Worm (Caenorhabditis elegans) whole organism, young adult: Measurements from ENCODE around the gene zipt-16.

Experiments
- B0336.3 ChIP-seq: fragments of 200-800 bp; sonication (Bioruptor generic); IDR thresholded peaks from 2 replicates; pipeline ENCODE4 v1.3.6; 2022; ENCODE audit warnings: missing genetic modification characterization, missing compliant biosample characterization
- F39B2.1 ChIP-seq: fragments of 200-800 bp; sonication (Bioruptor generic); IDR thresholded peaks from 2 replicates; pipeline ENCODE4 v1.3.6; 2022; ENCODE audit warnings: missing genetic modification reagents, missing genetic modification characterization, missing compliant biosample characterization
- F49E8.2 ChIP-seq: sonication (generic microtip); optimal IDR thresholded peaks from 3 replicates; lab custom pipeline; 2017; ENCODE audit warnings: missing genetic modification characterization, mild to moderate bottlenecking, missing compliant biosample characterization, antibody characterized with exemption, moderate library complexity; ENCODE audit not compliant: insufficient read depth
- F57C9.4 ChIP-seq: sonication (generic microtip); optimal IDR thresholded peaks from 2 replicates; lab custom pipeline; 2017; ENCODE audit warnings: mild to moderate bottlenecking, missing genetic modification characterization, missing compliant biosample characterization
- K11D2.4 ChIP-seq: fragments of 200-800 bp; sonication (Bioruptor generic); IDR thresholded peaks from 2 replicates; pipeline ENCODE4 v1.3.6; 2022; ENCODE audit warnings: missing genetic modification reagents, missing genetic modification characterization, missing compliant biosample characterization
- T07F8.4 ChIP-seq: sonication (generic microtip); optimal IDR thresholded peaks from 2 replicates; lab custom pipeline; 2016; ENCODE audit warnings: mild to moderate bottlenecking, missing genetic modification characterization, moderate library complexity, missing compliant biosample characterization
- Y53F4B.3 ChIP-seq: fragments of 200-800 bp; sonication (Bioruptor generic); IDR thresholded peaks from 2 replicates; pipeline ENCODE4 v1.3.6; 2022; ENCODE audit warnings: missing genetic modification reagents, missing genetic modification characterization, missing compliant biosample characterization
- Y95B8A.8 ChIP-seq: fragments of 200-800 bp; sonication (Bioruptor generic); IDR thresholded peaks from 2 replicates; pipeline ENCODE4 v1.3.6; 2022; ENCODE audit warnings: missing genetic modification reagents, missing genetic modification characterization, missing compliant biosample characterization
- attf-5 ChIP-seq: fragments of 200-800 bp; sonication (Bioruptor generic); optimal IDR thresholded peaks from 2 replicates; lab custom pipeline; 2018; ENCODE audit warnings: mild to moderate bottlenecking, missing genetic modification characterization, missing compliant biosample characterization
- bed-1 ChIP-seq: fragments of 200-800 bp; sonication (Bioruptor generic); IDR thresholded peaks from 2 replicates; pipeline ENCODE4 v1.3.6; 2022; ENCODE audit warnings: missing genetic modification reagents, missing genetic modification characterization, missing compliant biosample characterization
- bed-2 ChIP-seq: fragments of 200-800 bp; sonication (Bioruptor generic); IDR thresholded peaks from 2 replicates; pipeline ENCODE4 v1.3.6; 2022; ENCODE audit warnings: missing genetic modification reagents, missing genetic modification characterization, missing compliant biosample characterization
- ccch-3 ChIP-seq: fragments of 200-800 bp; sonication (Bioruptor generic); optimal IDR thresholded peaks from 2 replicates; lab custom pipeline; 2018; ENCODE audit warnings: mild to moderate bottlenecking, missing genetic modification characterization, missing compliant biosample characterization
- ceh-100 ChIP-seq: fragments of 200-800 bp; sonication (Bioruptor generic); IDR thresholded peaks from 2 replicates; pipeline ENCODE4 v1.3.6; 2022; ENCODE audit warnings: missing genetic modification reagents, missing genetic modification characterization, missing compliant biosample characterization
- ceh-79 ChIP-seq: sonication (generic microtip); optimal IDR thresholded peaks from 2 replicates; lab custom pipeline; 2017; ENCODE audit warnings: mild to moderate bottlenecking, missing genetic modification characterization, missing compliant biosample characterization
- chd-7 ChIP-seq: sonication (generic microtip); optimal IDR thresholded peaks from 2 replicates; lab custom pipeline; 2016; ENCODE audit warnings: mild to moderate bottlenecking, missing genetic modification characterization, moderate library complexity, missing compliant biosample characterization
- dox-1 ChIP-seq: fragments of 200-800 bp; sonication (Bioruptor generic); IDR thresholded peaks from 2 replicates; pipeline ENCODE4 v1.3.6; 2022; ENCODE audit warnings: missing genetic modification reagents, missing genetic modification characterization, missing compliant biosample characterization
- dpl-1 ChIP-seq: fragments of 150-350 bp; optimal IDR thresholded peaks from 2 replicates; lab custom pipeline; 2014; ENCODE audit warnings: missing biosample characterization, missing genetic modification reagents, missing genetic modification characterization
- fkh-3 ChIP-seq: sonication (generic microtip); optimal IDR thresholded peaks from 2 replicates; lab custom pipeline; 2016; ENCODE audit warnings: mild to moderate bottlenecking, missing genetic modification characterization, missing compliant biosample characterization
- hlh-26 ChIP-seq: fragments of 200-800 bp; sonication (Bioruptor generic); conservative IDR thresholded peaks from 2 replicates; pipeline ENCODE4 v1.3.6; 2022; ENCODE audit warnings: missing genetic modification reagents, missing genetic modification characterization, missing compliant biosample characterization
- hsf-1 ChIP-seq: fragments of 200-800 bp; sonication (Bioruptor generic); IDR thresholded peaks from 2 replicates; pipeline ENCODE4 v1.3.6; 2022; ENCODE audit warnings: missing genetic modification reagents, missing genetic modification characterization, missing compliant biosample characterization
- lag-1 ChIP-seq: fragments of 200-800 bp; sonication (Bioruptor generic); IDR thresholded peaks from 2 replicates; pipeline ENCODE4 v1.3.6; 2022; ENCODE audit warnings: missing genetic modification reagents, missing genetic modification characterization, missing compliant biosample characterization
- let-526 ChIP-seq: fragments of 200-800 bp; sonication (Bioruptor generic); IDR thresholded peaks from 2 replicates; pipeline ENCODE4 v1.3.6; 2022; ENCODE audit warnings: missing genetic modification reagents, missing genetic modification characterization, missing compliant biosample characterization
- let-607 ChIP-seq, 2 experiments: fragments of 200-800 bp in 1 of 2; sonication (Bioruptor generic) in 1 of 2; sonication (generic microtip) in 1 of 2; optimal IDR thresholded peaks; 2 replicates each; lab custom pipeline; 2016 to 2018; ENCODE audit warnings: mild to moderate bottlenecking in 2 of 2, missing compliant biosample characterization in 2 of 2, missing genetic modification characterization in 2 of 2, moderate library complexity in 2 of 2, missing genotype in 1 of 2
- lin-54 ChIP-seq: fragments of 200-800 bp; sonication (Bioruptor generic); optimal IDR thresholded peaks from 2 replicates; lab custom pipeline; 2018; ENCODE audit warnings: mild to moderate bottlenecking, missing genetic modification characterization, missing compliant biosample characterization
- lir-1 ChIP-seq: fragments of 200-800 bp; sonication (Bioruptor generic); conservative IDR thresholded peaks from 2 replicates; pipeline ENCODE4 v1.3.6; 2022; ENCODE audit warnings: missing genetic modification reagents, missing genetic modification characterization, missing compliant biosample characterization
- madf-6 ChIP-seq: fragments of 200-800 bp; sonication (Bioruptor generic); IDR thresholded peaks from 2 replicates; pipeline ENCODE4 v1.3.6; 2022; ENCODE audit warnings: missing genetic modification reagents, missing genetic modification characterization, missing compliant biosample characterization
- madf-8 ChIP-seq: fragments of 200-800 bp; sonication (Bioruptor generic); conservative IDR thresholded peaks from 2 replicates; pipeline ENCODE4 v1.3.6; 2022; ENCODE audit warnings: missing genetic modification reagents, missing genetic modification characterization, missing compliant biosample characterization
- nhr-179 ChIP-seq: sonication (generic microtip); optimal IDR thresholded peaks from 2 replicates; lab custom pipeline; 2016; ENCODE audit warnings: mild to moderate bottlenecking, missing genetic modification characterization, missing compliant biosample characterization
- nhr-27 ChIP-seq: fragments of 200-800 bp; sonication (Bioruptor generic); optimal IDR thresholded peaks from 2 replicates; lab custom pipeline; 2018; ENCODE audit warnings: mild to moderate bottlenecking, missing genetic modification characterization, moderate library complexity, missing compliant biosample characterization
- rcor-1 ChIP-seq: fragments of 200-800 bp; sonication (Bioruptor generic); IDR thresholded peaks from 2 replicates; pipeline ENCODE4 v1.3.6; 2022; ENCODE audit warnings: missing genetic modification reagents, missing genetic modification characterization, missing compliant biosample characterization
- rpc-1 ChIP-seq, 2 experiments: fragments of 150-350 bp in 1 of 2; sonication (generic microtip) in 1 of 2; optimal IDR thresholded peaks; 2 replicates each; lab custom pipeline; 2014 to 2018; ENCODE audit warnings: missing biosample characterization in 1 of 2, missing genetic modification characterization in 1 of 2, missing genetic modification reagents in 1 of 2, missing genotype in 1 of 2
- snpc-4 ChIP-seq, 5 experiments: fragments of 150-350 bp in 1 of 5; sonication (generic microtip) in 4 of 5; optimal IDR thresholded peaks; 2 replicates each; lab custom pipeline; 2014 to 2018; ENCODE audit warnings: missing genetic modification characterization in 5 of 5, missing biosample characterization in 3 of 5, antibody characterized with exemption in 2 of 5, mild to moderate bottlenecking in 2 of 5, missing compliant biosample characterization in 2 of 5, missing genotype in 2 of 5, moderate library complexity in 2 of 5, missing genetic modification reagents in 1 of 5
- somi-1 ChIP-seq: fragments of 200-800 bp; sonication (Bioruptor generic); optimal IDR thresholded peaks from 2 replicates; lab custom pipeline; 2018; ENCODE audit warnings: mild to moderate bottlenecking, missing genetic modification characterization, missing compliant biosample characterization
- tbp1 ChIP-seq: fragments of 200-800 bp; sonication (Bioruptor generic); optimal IDR thresholded peaks from 2 replicates; lab custom pipeline; 2018; ENCODE audit warnings: mild to moderate bottlenecking, missing genetic modification characterization, missing compliant biosample characterization
- ztf-25 ChIP-seq: fragments of 200-800 bp; sonication (Bioruptor generic); IDR thresholded peaks from 2 replicates; pipeline ENCODE4 v1.3.6; 2022; ENCODE audit warnings: missing genetic modification reagents, missing genetic modification characterization, missing compliant biosample characterization

The zipt-16 gene

ce11 chrV:11508773-11509172 is 46.0 kb downstream of the zipt-16 start, which contains the start of gene ttll-5:
Gene ttll-5 (plus strand): TSS chrV:11509060.
- no peak for TF ChIP-seq let-526 (GFP tag; lab: Robert Waterston, UW)
- TF ChIP-seq madf-8 (GFP tag; lab: Robert Waterston, UW), result no peak
- TF ChIP-seq attf-5 (GFP tag; lab: Kevin White, UChicago), result no peak

DNA sequence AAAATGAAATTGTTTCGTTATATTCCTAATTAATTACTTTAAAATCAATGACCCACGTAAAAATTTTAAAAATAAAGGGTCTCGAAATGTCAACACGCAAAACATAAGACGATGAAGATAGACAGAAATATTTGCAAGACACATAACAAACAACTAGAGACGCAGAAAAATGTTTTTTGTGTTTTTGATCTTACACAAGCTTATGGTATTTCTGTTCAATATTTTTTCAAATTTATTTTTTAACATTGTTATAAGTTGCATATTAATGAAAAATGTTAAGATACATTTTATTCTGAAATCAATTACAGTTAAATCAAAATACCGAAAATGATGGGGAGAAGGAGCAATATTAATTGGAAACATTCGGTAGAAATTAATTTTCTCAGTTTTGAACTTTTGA is 50.6 kb downstream of the zipt-16 start, which contains the start of gene C55A6.3:
Gene C55A6.3 (minus strand): TSS at position 101 of the 400 bp plus-strand sequence.
- no peak for TF ChIP-seq K11D2.4
- TF ChIP-seq madf-8 (GFP tag; lab: Robert Waterston, UW), result no peak
- no peak for TF ChIP-seq bed-2 (GFP tag; lab: Robert Waterston, UW)
- no peak for TF ChIP-seq ceh-100 (GFP tag; lab: Robert Waterston, UW)
- TF ChIP-seq B0336.3, result no peak

- TF ChIP-seq attf-5 (GFP tag; lab: Kevin White, UChicago) (no peak), hsf-1 (GFP tag; lab: Robert Waterston, UW) (no peak), Y53F4B.3 (GFP tag; lab: Robert Waterston, UW) (no peak), hlh-26 (GFP tag; lab: Robert Waterston, UW) (no peak), bed-1 (no peak), rcor-1 (GFP tag; lab: Robert Waterston, UW) (no peak), F39B2.1 (GFP tag; lab: Robert Waterston, UW) (no peak), tbp1 (no peak), Y95B8A.8 (GFP tag; lab: Robert Waterston, UW) (no peak), lin-54 (GFP tag; lab: Kevin White, UChicago) (no peak), T07F8.4 (no peak), F49E8.2 (tag; lab: Kevin White, UChicago) (no peak), fkh-3 (tag; lab: Kevin White, UChicago) (no peak), rpc-1 (optimal IDR thresholded peaks at IDR 0.05; lab: Kevin White, UChicago) (no peak), rpc-1 (tag; optimal IDR thresholded peaks at IDR 0.05; lab: Kevin White, UChicago) (no peak), lir-1 (no peak)
These were observed 51.9 kb downstream of the zipt-16 start, which contains the start of gene C55A6.6 for ce11 chrV:11514677-11515076. Gene C55A6.6 (minus strand): TSS chrV:11514737.

DNA sequence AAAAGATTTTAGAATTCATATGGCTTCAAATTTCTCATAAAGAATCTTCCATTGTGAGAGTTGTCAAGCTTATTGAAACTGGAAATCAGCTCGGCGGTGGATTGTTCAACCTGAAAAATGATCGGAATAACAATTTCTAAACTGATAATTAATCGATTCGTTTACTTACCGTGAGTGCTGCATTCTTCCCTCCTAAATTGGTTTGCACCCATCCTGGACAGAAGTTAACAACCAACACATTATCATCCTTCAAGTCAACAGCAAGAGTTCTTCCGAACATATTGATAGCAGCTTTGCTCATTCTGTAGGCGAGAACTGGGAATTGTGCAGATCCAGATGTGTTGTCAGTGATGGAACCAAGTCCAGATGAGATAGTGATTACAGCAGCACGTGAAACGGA is 52.3 kb downstream of the zipt-16 start:
- TF ChIP-seq nhr-27, result no peak
- 0 out of 2 replicates have a peak, but pooled peaks have one; percentile 27 for TF ChIP-seq lag-1 (GFP tag; lab: Robert Waterston, UW)
- TF ChIP-seq madf-6 (GFP tag; lab: Robert Waterston, UW), result no peak
- no peak for TF ChIP-seq hsf-1 (GFP tag; lab: Robert Waterston, UW)

- no peak for TF ChIP-seq bed-1
- TF ChIP-seq dpl-1 (GFP tag; lab: Kevin White, UChicago), result no peak
- no peak for TF ChIP-seq F49E8.2 (tag; lab: Kevin White, UChicago)
- TF ChIP-seq ccch-3 (GFP tag; lab: Kevin White, UChicago), result no peak
- no peak for TF ChIP-seq snpc-4 (GFP tag; optimal IDR thresholded peaks at IDR 0.05; lab: Kevin White, UChicago)
- TF ChIP-seq snpc-4 (tag; optimal IDR thresholded peaks at IDR 0.05; lab: Kevin White, UChicago), result no peak
- TF ChIP-seq F57C9.4 (tag; lab: Kevin White, UChicago), result no peak
- TF ChIP-seq ceh-100 (GFP tag; lab: Robert Waterston, UW), result no peak
- no peak for TF ChIP-seq hlh-26 (GFP tag; lab: Robert Waterston, UW)
- TF ChIP-seq somi-1 (GFP tag; lab: Kevin White, UChicago), result no peak
- TF ChIP-seq let-607 (tag; optimal IDR thresholded peaks at IDR 0.05; lab: Kevin White, UChicago), result no peak
- no peak for TF ChIP-seq attf-5 (GFP tag; lab: Kevin White, UChicago)
- no peak for TF ChIP-seq nhr-179 (tag; lab: Kevin White, UChicago)
- TF ChIP-seq ztf-25 (GFP tag; lab: Robert Waterston, UW), result no peak
- no peak for TF ChIP-seq chd-7 (tag; lab: Kevin White, UChicago)
- no peak for TF ChIP-seq ceh-79 (tag; lab: Kevin White, UChicago)
- TF ChIP-seq dox-1, result no peak
- TF ChIP-seq B0336.3, result no peak
These were observed 53.4 kb downstream of the zipt-16 start, which contains the start of gene sdz-8 for ce11 chrV:11516141-11516591. Gene sdz-8 (minus strand): TSS chrV:11516191.
